Fruit fly (Drosophila melanogaster) Kc167 (cell line): Measurements from ENCODE around the gene CG34456.

Source experiments
- Myc ChIP-seq: fragments of >200 bp; optimal IDR thresholded peaks from 2 replicates; lab custom pipeline; 2017; ENCODE audit warnings: missing external identifiers
- Sin3A ChIP-seq: fragments of >200 bp; optimal IDR thresholded peaks from 2 replicates; lab custom pipeline; 2018; ENCODE audit warnings: missing external identifiers
- h ChIP-seq: fragments of >200 bp; optimal IDR thresholded peaks from 3 replicates; lab custom pipeline; 2018; ENCODE audit warnings: missing external identifiers
- insv ChIP-seq: fragments of >200 bp; optimal IDR thresholded peaks from 3 replicates; lab custom pipeline; 2018; ENCODE audit warnings: missing external identifiers
- psq ChIP-seq: fragments of >200 bp; optimal IDR thresholded peaks from 2 replicates; lab custom pipeline; 2017; ENCODE audit warnings: missing external identifiers
- ttk ChIP-seq: sonication (Bioruptor generic); optimal IDR thresholded peaks from 2 replicates; lab custom pipeline; 2017; ENCODE audit warnings: missing external identifiers

The CG34456 gene

DNA sequence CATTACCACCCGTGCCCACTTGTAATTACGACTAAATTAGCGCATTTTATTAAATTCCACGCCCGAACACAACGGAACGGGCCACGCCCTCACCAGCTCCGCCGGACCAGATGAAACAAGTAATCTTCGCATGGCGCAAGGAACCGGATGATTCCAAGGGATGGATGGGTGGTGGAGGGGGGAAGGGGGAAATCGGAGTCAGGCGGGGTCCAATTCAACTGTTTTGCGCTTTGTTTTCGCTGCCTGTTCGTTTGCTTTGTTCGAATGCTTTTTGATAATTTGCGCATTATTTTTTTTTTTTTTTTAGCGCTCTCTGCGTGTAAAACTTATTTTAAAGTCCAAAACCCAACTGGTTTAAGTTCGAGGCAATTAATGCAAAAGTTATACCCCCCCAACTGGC, 34.8 kb downstream of the CG34456 start:
- TF ChIP-seq ttk (lab: Kevin White, UChicago): no peak
- no peak for TF ChIP-seq h (lab: Kevin White, UChicago)
- no peak for TF ChIP-seq Myc (lab: Kevin White, UChicago)
- TF ChIP-seq insv: no peak
- no peak for TF ChIP-seq Sin3A (lab: Kevin White, UChicago)
- no peak for TF ChIP-seq psq (lab: Kevin White, UChicago)

DNA sequence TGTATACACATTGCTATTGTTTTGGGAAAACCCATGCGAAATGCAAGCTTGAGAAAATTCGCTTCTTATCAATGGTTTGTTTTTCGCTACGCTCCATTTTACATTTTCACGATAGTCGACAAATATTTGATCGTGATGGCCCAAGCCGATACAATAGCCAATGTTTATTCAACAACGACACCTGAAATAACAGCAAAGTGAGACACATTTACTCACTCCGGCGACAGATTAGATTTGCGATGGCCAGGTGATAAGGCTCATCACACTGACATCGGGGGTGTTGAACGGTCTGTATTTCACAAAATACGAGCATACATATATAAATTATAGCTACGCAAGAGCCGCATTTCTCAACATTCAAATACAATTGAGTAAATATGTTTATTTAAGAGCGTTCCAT, 35.2 kb downstream of the CG34456 start:
- no peak for TF ChIP-seq insv
- no peak for TF ChIP-seq ttk (lab: Kevin White, UChicago)
- TF ChIP-seq Myc (lab: Kevin White, UChicago): no peak
- TF ChIP-seq Sin3A (lab: Kevin White, UChicago): no peak

dm6 chr3L:9398028-9398427, 36.1 kb downstream of the CG34456 start:
- TF ChIP-seq Myc (lab: Kevin White, UChicago) (no peak), insv (no peak), ttk (lab: Kevin White, UChicago) (no peak), psq (lab: Kevin White, UChicago) (no peak), Sin3A (lab: Kevin White, UChicago) (no peak), h (lab: Kevin White, UChicago) (no peak)

DNA sequence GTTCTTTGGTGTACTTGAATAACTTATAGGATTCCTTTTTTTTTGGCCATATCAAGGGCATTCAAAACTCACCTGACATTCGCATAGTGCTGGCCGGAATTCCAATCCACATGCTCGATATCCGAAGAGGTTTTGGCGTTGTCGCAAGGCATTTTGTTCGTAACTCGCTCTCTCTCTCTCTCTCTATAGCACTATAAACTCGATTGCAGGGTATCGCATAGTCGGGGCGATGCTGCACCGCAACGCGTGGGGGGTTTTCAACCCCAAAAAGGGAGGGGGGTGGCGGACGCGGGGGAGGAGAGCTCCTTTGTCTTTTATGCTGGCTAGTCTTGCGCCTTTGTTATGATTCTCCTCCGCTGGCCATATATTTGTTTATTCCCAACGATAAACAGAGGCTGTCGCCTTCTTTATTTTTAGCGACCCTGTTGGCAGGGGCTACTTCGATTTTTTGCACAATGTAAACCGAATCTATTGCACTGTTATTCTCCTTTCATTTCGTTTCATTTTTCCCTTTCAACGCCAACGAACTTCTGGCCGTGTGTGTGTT, 36.6 kb downstream of the CG34456 start:
- TF ChIP-seq Sin3A (lab: Kevin White, UChicago) (no peak), Myc (lab: Kevin White, UChicago) (no peak), psq (lab: Kevin White, UChicago) (no peak), ttk (lab: Kevin White, UChicago) (no peak), insv (no peak), h (lab: Kevin White, UChicago) (no peak)

DNA sequence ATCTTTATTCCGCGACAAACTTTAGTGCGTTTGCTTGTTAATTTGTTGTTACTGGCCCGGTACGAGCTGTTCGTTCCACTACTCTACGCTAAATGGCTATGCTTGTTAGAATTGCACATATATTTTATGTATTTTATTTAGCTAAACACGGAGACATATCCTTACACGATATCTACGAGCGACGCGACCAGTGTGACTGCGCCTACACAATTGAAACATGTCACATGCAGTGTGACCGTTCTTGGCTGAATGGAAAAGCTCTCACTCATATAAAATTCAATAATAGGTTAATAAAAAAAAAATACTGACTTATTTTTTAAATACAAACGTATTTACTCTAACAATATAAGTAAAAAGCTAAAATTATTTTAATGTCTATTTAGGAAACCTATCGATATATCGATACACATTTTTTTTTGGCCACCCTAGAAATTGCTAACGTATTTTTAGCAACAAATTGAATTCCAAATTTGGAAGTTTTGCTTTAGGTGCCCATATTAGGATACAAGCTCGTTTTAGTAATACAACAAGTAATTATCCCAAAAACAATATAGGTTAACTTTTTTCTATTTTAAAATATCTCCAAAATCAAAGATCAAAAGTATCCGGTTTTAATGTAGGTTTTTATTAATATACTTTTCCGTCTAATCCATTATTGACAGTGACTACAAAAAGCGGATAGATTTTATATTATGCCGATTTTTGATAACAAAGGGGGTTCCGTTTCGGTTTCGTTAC, 37.3 kb downstream of the CG34456 start, which contains the start of gene CG4080:
Gene CG4080 (minus strand): TSS at position 215 of the 738 bp plus-strand sequence.
- no peak for TF ChIP-seq psq (lab: Kevin White, UChicago)
- TF ChIP-seq h (lab: Kevin White, UChicago): no peak
- TF ChIP-seq insv: no peak
- TF ChIP-seq Myc (lab: Kevin White, UChicago): no peak
- no peak for TF ChIP-seq ttk (lab: Kevin White, UChicago)
- no peak for TF ChIP-seq Sin3A (lab: Kevin White, UChicago)

- TF ChIP-seq Sin3A (lab: Kevin White, UChicago) (no peak), ttk (lab: Kevin White, UChicago) (no peak), insv (no peak), Myc (lab: Kevin White, UChicago) (no peak), psq (lab: Kevin White, UChicago) (no peak), h (lab: Kevin White, UChicago) (no peak)
Observed at dm6 chr3L:9399855-9400254, 37.9 kb downstream of the CG34456 start.

- TF ChIP-seq insv: no peak
- TF ChIP-seq ttk (lab: Kevin White, UChicago): no peak
- no peak for TF ChIP-seq Myc (lab: Kevin White, UChicago)
- no peak for TF ChIP-seq psq (lab: Kevin White, UChicago)
- TF ChIP-seq h (lab: Kevin White, UChicago): no peak
- TF ChIP-seq Sin3A (lab: Kevin White, UChicago): no peak
Observed at dm6 chr3L:9400697-9401353, 38.9 kb downstream of the CG34456 start.

DNA sequence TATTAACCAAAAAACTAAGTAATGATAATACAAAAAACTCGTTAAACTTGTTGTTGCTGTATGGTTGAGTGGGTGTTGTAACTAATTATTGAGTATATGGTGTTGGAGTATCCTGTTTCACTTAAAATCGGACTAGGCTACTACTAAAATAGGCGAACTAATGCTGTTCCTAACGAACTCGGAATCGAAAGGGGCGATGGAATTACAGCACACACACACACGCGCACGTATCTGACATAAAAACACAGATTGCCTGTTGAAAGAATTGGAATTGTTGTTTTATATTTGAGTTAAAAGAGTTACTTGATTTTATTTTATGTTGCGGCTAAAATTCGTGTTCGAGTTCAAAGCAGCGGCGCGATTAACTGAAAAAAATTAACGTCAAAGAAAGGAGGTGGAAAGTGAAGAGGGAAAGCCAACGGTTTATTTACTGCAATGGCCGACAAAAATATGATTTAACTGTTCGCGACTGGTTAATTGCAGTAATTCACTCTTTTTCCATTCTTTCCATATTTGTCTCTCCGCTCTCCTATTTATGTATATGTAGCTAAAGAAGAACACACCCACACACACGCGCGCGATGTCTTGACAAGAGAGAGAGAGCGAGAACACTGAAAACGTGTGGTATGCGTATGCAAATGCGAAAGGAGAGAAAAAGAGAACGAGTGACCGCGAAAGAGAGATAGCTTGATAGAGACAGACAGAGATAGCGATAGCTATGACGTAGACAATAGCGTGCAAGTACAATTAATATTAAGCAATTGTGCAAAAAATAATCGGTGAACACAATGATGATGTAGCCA, 39.6 kb downstream of the CG34456 start:
- TF ChIP-seq Sin3A (lab: Kevin White, UChicago): no peak
- TF ChIP-seq ttk (lab: Kevin White, UChicago): no peak
- no peak for TF ChIP-seq Myc (lab: Kevin White, UChicago)
- TF ChIP-seq psq (lab: Kevin White, UChicago): no peak
- TF ChIP-seq insv: no peak
- TF ChIP-seq h (lab: Kevin White, UChicago): no peak

dm6 chr3L:9402157-9402890, 40.4 kb downstream of the CG34456 start, which contains the start of gene eIF4E1:
eIF4E1 (minus strand) TSS chr3L:9402460.
- TF ChIP-seq Sin3A (lab: Kevin White, UChicago) (no peak), psq (lab: Kevin White, UChicago) (no peak), Myc (lab: Kevin White, UChicago) (no peak), insv (no peak), ttk (lab: Kevin White, UChicago) (no peak), h (lab: Kevin White, UChicago) (no peak)

DNA sequence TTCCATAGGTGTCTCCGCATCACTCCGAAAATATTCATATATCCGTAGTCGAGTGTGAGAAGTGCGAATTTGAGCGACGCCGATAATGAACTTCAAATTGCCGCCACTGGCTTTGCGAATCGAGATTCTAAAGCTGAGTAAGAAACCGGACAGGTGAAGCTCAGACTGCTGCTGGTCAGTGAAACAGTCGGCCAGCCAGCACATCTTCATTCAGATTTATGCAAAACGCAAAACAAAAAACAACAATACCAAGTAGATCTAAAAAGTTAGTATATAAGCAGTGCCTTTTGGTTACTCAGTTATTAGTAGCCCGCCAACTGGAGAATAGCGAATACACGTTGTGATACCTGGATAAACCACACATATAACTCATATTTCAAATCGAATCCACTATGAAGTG, 42.6 kb downstream of the CG34456 start, which contains the start of gene Cpr67B:
Gene Cpr67B (plus strand): TSS at position 301 of the 400 bp plus-strand sequence.
- TF ChIP-seq insv (no peak), Myc (lab: Kevin White, UChicago) (no peak), psq (lab: Kevin White, UChicago) (no peak), ttk (lab: Kevin White, UChicago) (no peak), h (lab: Kevin White, UChicago) (no peak), Sin3A (lab: Kevin White, UChicago) (no peak)
